Fruit fly (Drosophila melanogaster) whole organism, embryonic: ENCODE results near the gene srp.

Experiments
- BEAF-32 ChIP-seq: fragments of 200-800 bp; sonication (Bioruptor generic); optimal IDR thresholded peaks from 3 replicates; lab custom pipeline; 2017; ENCODE audit warnings: missing biosample characterization, missing genetic modification characterization, mild to moderate bottlenecking, moderate library complexity, missing genetic modification reagents
- CG11504 ChIP-seq: fragments of 200-800 bp; sonication (Bioruptor generic); optimal IDR thresholded peaks from 3 replicates; lab custom pipeline; 2019; ENCODE audit warnings: missing biosample characterization, mild to moderate bottlenecking, missing genetic modification characterization, moderate library complexity
- CG11723 ChIP-seq: fragments of 200-800 bp; sonication (Bioruptor generic); optimal IDR thresholded peaks from 2 replicates; lab custom pipeline; 2017; ENCODE audit warnings: missing biosample characterization, mild to moderate bottlenecking, missing genetic modification characterization
- CG15073 ChIP-seq: fragments of 200-800 bp; sonication (Bioruptor generic); optimal IDR thresholded peaks from 2 replicates; lab custom pipeline; 2016; ENCODE audit warnings: missing biosample characterization, missing genetic modification characterization
- CG1647 ChIP-seq: fragments of 200-800 bp; sonication (Bioruptor generic); optimal IDR thresholded peaks from 3 replicates; lab custom pipeline; 2016; ENCODE audit warnings: missing biosample characterization, missing genetic modification characterization
- CG17802 ChIP-seq: fragments of 200-800 bp; sonication (Bioruptor generic); optimal IDR thresholded peaks from 2 replicates; lab custom pipeline; 2018; ENCODE audit warnings: missing biosample characterization, mild to moderate bottlenecking, missing genetic modification characterization, moderate library complexity
- CG1832 ChIP-seq: fragments of 200-800 bp; sonication (Bioruptor generic); optimal IDR thresholded peaks from 2 replicates; lab custom pipeline; 2017; ENCODE audit warnings: missing biosample characterization, mild to moderate bottlenecking, missing genetic modification characterization, inconsistent platforms
- CG18476 ChIP-seq: fragments of 200-800 bp; sonication (Bioruptor generic); optimal IDR thresholded peaks from 2 replicates; lab custom pipeline; 2016; ENCODE audit warnings: missing biosample characterization, mild to moderate bottlenecking, missing genetic modification characterization
- CG30020 ChIP-seq: fragments of 200-800 bp; optimal IDR thresholded peaks from 2 replicates; lab custom pipeline; 2019; ENCODE audit warnings: missing biosample characterization, mild to moderate bottlenecking, missing genetic modification characterization, moderate library complexity
- CG3407 ChIP-seq: fragments of 200-800 bp; sonication (Bioruptor generic); optimal IDR thresholded peaks from 2 replicates; lab custom pipeline; 2018; ENCODE audit warnings: missing biosample characterization, mild to moderate bottlenecking, missing genetic modification characterization
- CG34422 ChIP-seq: fragments of 200-800 bp; sonication (Bioruptor generic); IDR thresholded peaks from 3 replicates; pipeline ENCODE4 v1.3.6; 2022; ENCODE audit warnings: missing biosample characterization, missing genetic modification characterization
- CG3726 ChIP-seq: fragments of 200-800 bp; sonication (Bioruptor generic); IDR thresholded peaks from 3 replicates; pipeline ENCODE4, ENCODE4 v1.3.6; 2022; ENCODE audit warnings: missing biosample characterization, missing genetic modification characterization
- CG4360 ChIP-seq: fragments of 200-800 bp; sonication (Bioruptor generic); IDR thresholded peaks from 2 replicates; pipeline ENCODE4 v1.3.6; 2022; ENCODE audit warnings: missing biosample characterization, missing genetic modification characterization
- CG5245 ChIP-seq: fragments of 200-800 bp; sonication (Bioruptor generic); optimal IDR thresholded peaks from 3 replicates; lab custom pipeline; 2016; ENCODE audit warnings: missing biosample characterization, missing genetic modification characterization
- CG6654 ChIP-seq: fragments of 200-800 bp; sonication (Bioruptor generic); optimal IDR thresholded peaks from 2 replicates; lab custom pipeline; 2017; ENCODE audit warnings: missing biosample characterization, mild to moderate bottlenecking, missing genetic modification characterization
- CG8089 ChIP-seq: fragments of 200-800 bp; sonication (Bioruptor generic); optimal IDR thresholded peaks from 3 replicates; lab custom pipeline; 2016; ENCODE audit warnings: missing biosample characterization, missing genetic modification characterization
- CG9797 ChIP-seq: fragments of 200-800 bp; sonication (Bioruptor generic); optimal IDR thresholded peaks from 3 replicates; lab custom pipeline; 2018; ENCODE audit warnings: missing biosample characterization, mild to moderate bottlenecking, missing genetic modification characterization
- CoRest ChIP-seq: fragments of 200-800 bp; sonication (Bioruptor generic); optimal IDR thresholded peaks from 3 replicates; lab custom pipeline; 2018; ENCODE audit warnings: missing biosample characterization, mild to moderate bottlenecking, missing genetic modification characterization, moderate library complexity
- Dp ChIP-seq: fragments of 200-800 bp; sonication (Bioruptor generic); optimal IDR thresholded peaks from 2 replicates; lab custom pipeline; 2018; ENCODE audit warnings: missing biosample characterization, mild to moderate bottlenecking, missing genetic modification characterization, moderate library complexity
- Elba2 ChIP-seq: fragments of 200-800 bp; sonication (Bioruptor generic); optimal IDR thresholded peaks from 3 replicates; lab custom pipeline; 2016; ENCODE audit warnings: missing biosample characterization, missing genetic modification characterization
- HmgZ ChIP-seq: fragments of 200-800 bp; sonication (Bioruptor generic); optimal IDR thresholded peaks from 2 replicates; lab custom pipeline; 2018; ENCODE audit warnings: missing biosample characterization, mild to moderate bottlenecking, missing genetic modification characterization
- Hmx ChIP-seq: fragments of 200-800 bp; sonication (Bioruptor generic); optimal IDR thresholded peaks from 2 replicates; lab custom pipeline; 2016; ENCODE audit warnings: missing biosample characterization, missing genetic modification characterization
- Hr3 ChIP-seq: fragments of 200-800 bp; sonication (Bioruptor generic); optimal IDR thresholded peaks from 3 replicates; lab custom pipeline; 2016; ENCODE audit warnings: missing biosample characterization, missing genetic modification characterization
- Lhr ChIP-seq: fragments of 200-800 bp; sonication (Bioruptor generic); optimal IDR thresholded peaks from 3 replicates; lab custom pipeline; 2017; ENCODE audit warnings: mild to moderate bottlenecking, missing biosample characterization, missing genetic modification reagents, missing genetic modification characterization
- Lpt ChIP-seq: fragments of >200 bp; optimal IDR thresholded peaks from 2 replicates; lab custom pipeline; 2018; ENCODE audit warnings: missing biosample characterization, missing genetic modification characterization
- Mes4 ChIP-seq: fragments of 200-800 bp; sonication (Bioruptor generic); optimal IDR thresholded peaks from 2 replicates; lab custom pipeline; 2016; ENCODE audit warnings: missing biosample characterization, missing genetic modification characterization
- Nf-YA ChIP-seq: fragments of 200-800 bp; sonication (Bioruptor generic); IDR thresholded peaks from 2 replicates; pipeline ENCODE4 v1.3.6; 2022; ENCODE audit warnings: missing biosample characterization, missing genetic modification characterization
- Nf-YB ChIP-seq: fragments of 200-800 bp; sonication (Bioruptor generic); optimal IDR thresholded peaks from 3 replicates; lab custom pipeline; 2019; ENCODE audit warnings: missing biosample characterization, mild to moderate bottlenecking, missing genetic modification characterization, moderate library complexity
- Oaz ChIP-seq: fragments of 200-800 bp; sonication (Bioruptor generic); IDR thresholded peaks from 2 replicates; pipeline ENCODE4 v1.3.6; 2022; ENCODE audit warnings: missing biosample characterization, missing genetic modification characterization
- Ptx1 ChIP-seq: fragments of 200-800 bp; sonication (Bioruptor generic); IDR thresholded peaks from 2 replicates; pipeline ENCODE4 v1.3.6; 2022; ENCODE audit warnings: missing biosample characterization, missing genetic modification characterization
- Ravus ChIP-seq: fragments of 200-800 bp; sonication (Bioruptor generic); IDR thresholded peaks from 2 replicates; pipeline ENCODE4 v1.3.6; 2022; ENCODE audit warnings: missing biosample characterization, missing genetic modification characterization
- Sry-β ChIP-seq: fragments of 200-800 bp; sonication (Bioruptor generic); optimal IDR thresholded peaks from 2 replicates; lab custom pipeline; 2018; ENCODE audit warnings: missing biosample characterization, mild to moderate bottlenecking, missing genetic modification characterization, moderate library complexity
- amos ChIP-seq: fragments of 200-800 bp; sonication (Bioruptor generic); IDR thresholded peaks from 2 replicates; pipeline ENCODE4 v1.3.6; 2022; ENCODE audit warnings: missing biosample characterization, missing genetic modification characterization; ENCODE audit not compliant: partially characterized antibody
- ase ChIP-seq: fragments of 200-800 bp; sonication (Bioruptor generic); IDR thresholded peaks from 3 replicates; pipeline ENCODE4 v1.3.6; 2022; ENCODE audit warnings: missing biosample characterization, missing genetic modification characterization
- bigmax ChIP-seq: fragments of 200-800 bp; sonication (Bioruptor generic); optimal IDR thresholded peaks from 2 replicates; lab custom pipeline; 2018; ENCODE audit warnings: missing biosample characterization, mild to moderate bottlenecking, missing genetic modification characterization
- crol ChIP-seq: fragments of 200-800 bp; sonication (Bioruptor generic); IDR thresholded peaks from 2 replicates; pipeline ENCODE4 v1.3.6; 2022; ENCODE audit warnings: missing biosample characterization, missing genetic modification characterization
- cwo ChIP-seq: fragments of 200-800 bp; sonication (Bioruptor generic); optimal IDR thresholded peaks from 3 replicates; lab custom pipeline; 2017; ENCODE audit warnings: missing biosample characterization, missing genetic modification characterization, mild to moderate bottlenecking, moderate library complexity, missing genetic modification reagents
- dpn ChIP-seq, 2 experiments: fragments of 200-800 bp; sonication (Bioruptor generic); optimal IDR thresholded peaks; 3 replicates each; lab custom pipeline; 2016; ENCODE audit warnings: missing biosample characterization in 2 of 2, missing genetic modification characterization in 2 of 2
- kay ChIP-seq: fragments of 200-800 bp; sonication (Bioruptor generic); optimal IDR thresholded peaks from 2 replicates; lab custom pipeline; 2016; ENCODE audit warnings: missing biosample characterization, missing genetic modification characterization
- ken ChIP-seq: fragments of 200-800 bp; sonication (Bioruptor generic); IDR thresholded peaks from 3 replicates; pipeline ENCODE4 v1.3.6; 2022; ENCODE audit warnings: missing biosample characterization, missing genetic modification characterization
- knrl ChIP-seq: fragments of 200-800 bp; sonication (Bioruptor generic); IDR thresholded peaks from 3 replicates; pipeline ENCODE4 v1.3.6; 2022; ENCODE audit warnings: missing biosample characterization, missing genetic modification characterization; ENCODE audit not compliant: partially characterized antibody
- lab ChIP-seq: fragments of 200-800 bp; sonication (Bioruptor generic); optimal IDR thresholded peaks from 3 replicates; lab custom pipeline; 2017; ENCODE audit warnings: missing biosample characterization, missing genetic modification characterization, mild to moderate bottlenecking, moderate library complexity, missing genetic modification reagents
- luna ChIP-seq: fragments of 200-800 bp; sonication (Bioruptor generic); optimal IDR thresholded peaks from 2 replicates; lab custom pipeline; 2016; ENCODE audit warnings: missing biosample characterization, missing genetic modification characterization
- maf-S ChIP-seq: fragments of 200-800 bp; sonication (Bioruptor generic); optimal IDR thresholded peaks from 2 replicates; lab custom pipeline; 2016; ENCODE audit warnings: missing biosample characterization, missing genetic modification characterization
- sens ChIP-seq: fragments of 200-800 bp; sonication (Bioruptor generic); peaks from one replicate; lab custom pipeline; 2016; ENCODE audit warnings: missing biosample characterization, missing genetic modification characterization
- tap ChIP-seq: fragments of 200-800 bp; optimal IDR thresholded peaks from 3 replicates; lab custom pipeline; 2019; ENCODE audit warnings: missing biosample characterization, mild to moderate bottlenecking, missing genetic modification characterization, moderate library complexity
- trh ChIP-seq: fragments of 200-800 bp; sonication (Bioruptor generic); optimal IDR thresholded peaks from 2 replicates; lab custom pipeline; 2016; ENCODE audit warnings: missing biosample characterization, missing genetic modification characterization
- ttk ChIP-seq: fragments of 200-800 bp; sonication (Bioruptor generic); IDR thresholded peaks from 2 replicates; pipeline ENCODE4 v2.1.2; 2022; ENCODE audit warnings: missing biosample characterization, missing genetic modification characterization
- vvl ChIP-seq: fragments of 200-800 bp; sonication (Bioruptor generic); IDR thresholded peaks from 2 replicates; pipeline ENCODE4 v1.3.6; 2022; ENCODE audit warnings: missing biosample characterization, missing genetic modification characterization

Gene srp

DNA sequence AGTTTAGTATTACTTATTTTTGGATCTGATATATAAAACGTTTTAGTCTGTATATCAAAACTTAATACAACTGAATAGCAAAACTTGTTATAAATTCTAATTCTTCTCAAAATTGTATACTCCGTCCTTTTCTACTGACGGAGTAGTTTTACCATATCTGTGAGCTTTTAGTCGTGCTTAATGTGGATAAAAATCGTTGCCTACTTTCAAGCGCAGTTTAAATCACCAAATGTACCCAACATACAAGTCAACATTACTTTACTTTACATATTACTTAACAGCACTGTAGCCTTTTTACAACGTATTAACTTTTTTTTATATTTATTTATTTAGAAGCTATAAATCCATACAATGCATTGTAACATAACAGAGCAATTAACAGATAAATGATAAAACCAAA lies 55.0 kb downstream of the srp start (continued):
- peak; percentile 29 for TF ChIP-seq vvl (GFP tag; lab: Robert Waterston, UW)
- no peak for TF ChIP-seq CG5245 (GFP tag; lab: Kevin White, UChicago)
- no peak for TF ChIP-seq CG9797 (GFP tag; lab: Kevin White, UChicago)
- no peak for TF ChIP-seq CG11504 (tag; lab: Kevin White, UChicago)
- no peak for TF ChIP-seq Ptx1 (GFP tag; lab: Robert Waterston, UW)
- no peak for TF ChIP-seq CG34422 (GFP tag; lab: Robert Waterston, UW)
- TF ChIP-seq Oaz (GFP tag; lab: Robert Waterston, UW), result no peak
- no peak for TF ChIP-seq CG1647 (GFP tag; lab: Kevin White, UChicago)
- no peak for TF ChIP-seq CG3726 (GFP tag; lab: Robert Waterston, UW)
- TF ChIP-seq Lhr (GFP tag; lab: Kevin White, UChicago), result peak; percentile 22
- TF ChIP-seq CG1832 (GFP tag; lab: Kevin White, UChicago), result peak; percentile 35
- TF ChIP-seq Elba2, result no peak
- TF ChIP-seq ttk (GFP tag; lab: Robert Waterston, UW), result no peak
- TF ChIP-seq CoRest (tag; lab: Kevin White, UChicago), result peak; percentile 33
- TF ChIP-seq Ravus (GFP tag; lab: Robert Waterston, UW), result no peak
- TF ChIP-seq Dp (GFP tag; lab: Kevin White, UChicago), result peak; percentile 9
- TF ChIP-seq amos, result peak; percentile 61
- TF ChIP-seq HmgZ (tag; lab: Kevin White, UChicago), result peak; percentile 68
- TF ChIP-seq, all 482 proteins: peak for 18

DNA sequence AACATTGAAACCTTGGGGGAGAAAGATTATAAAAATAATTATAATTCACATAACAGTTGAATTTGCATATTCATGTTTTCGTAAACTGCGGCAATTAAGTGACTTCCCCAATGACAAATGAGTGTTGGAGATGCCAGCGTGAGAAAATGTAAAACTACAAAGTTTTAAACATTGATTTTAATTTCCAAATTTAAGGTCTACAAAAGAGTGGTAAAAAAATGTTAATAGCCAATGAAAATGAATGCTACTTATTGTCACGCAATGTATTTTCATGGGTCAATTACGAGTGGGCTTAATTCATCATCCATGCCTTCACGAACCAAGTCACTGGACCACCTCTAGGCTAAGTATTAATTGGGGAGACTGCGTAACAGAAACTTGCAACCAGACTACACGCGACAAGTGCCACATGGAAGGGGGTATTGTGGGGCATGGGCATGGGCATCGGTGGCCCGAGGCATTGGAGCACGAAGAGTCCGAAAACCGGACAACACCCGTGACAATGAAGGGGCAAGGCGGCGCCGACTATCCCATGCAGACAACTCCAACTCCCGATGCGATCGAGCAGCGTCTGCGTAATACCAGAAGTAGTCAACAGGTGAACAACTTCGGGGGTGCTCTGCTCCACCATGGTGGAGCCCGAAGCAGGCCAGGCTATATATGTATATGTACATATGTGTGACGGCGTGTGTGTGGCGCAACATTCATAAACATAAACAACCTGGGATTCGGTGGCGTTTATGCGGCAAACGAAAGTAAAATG lies 56.4 kb downstream of the srp start:
- no peak for TF ChIP-seq ken (GFP tag; lab: Robert Waterston, UW)
- no peak for TF ChIP-seq CG4360 (GFP tag; lab: Robert Waterston, UW)
- TF ChIP-seq CG6654, result no peak
- no peak for TF ChIP-seq cwo
- TF ChIP-seq ase (GFP tag; lab: Robert Waterston, UW), result no peak
- TF ChIP-seq CG11723 (GFP tag; lab: Kevin White, UChicago), result no peak
- TF ChIP-seq dpn (GFP tag; optimal IDR thresholded peaks at IDR 0.05; lab: Kevin White, UChicago), result no peak
- no peak for TF ChIP-seq CG30020 (tag; lab: Kevin White, UChicago)
- TF ChIP-seq Hmx (GFP tag; lab: Kevin White, UChicago), result no peak
- no peak for TF ChIP-seq lab
- TF ChIP-seq kay (GFP tag; lab: Kevin White, UChicago), result no peak
- no peak for TF ChIP-seq bigmax (GFP tag; lab: Kevin White, UChicago)
- no peak for TF ChIP-seq Hr3 (GFP tag; lab: Kevin White, UChicago)
- peak; percentile 3 for TF ChIP-seq Sry-β (GFP tag; lab: Kevin White, UChicago)
- no peak for TF ChIP-seq CG18476 (GFP tag; lab: Kevin White, UChicago)
- no peak for TF ChIP-seq luna (GFP tag; lab: Kevin White, UChicago)
- TF ChIP-seq Mes4, result no peak
- no peak for TF ChIP-seq Lpt (GFP tag; lab: Kevin White, UChicago)
- TF ChIP-seq Nf-YB (GFP tag; lab: Kevin White, UChicago), result no peak
- no peak for TF ChIP-seq tap
- TF ChIP-seq CG8089, result no peak
- TF ChIP-seq knrl, result peak; percentile 29; the same call in 1 of the 3 replicates
- TF ChIP-seq CG17802 (tag; lab: Kevin White, UChicago), result no peak
- no peak for TF ChIP-seq CG3407 (GFP tag; lab: Kevin White, UChicago)
- TF ChIP-seq Elba2, result no peak
- no peak for TF ChIP-seq Nf-YA
- peak; percentile 25 for TF ChIP-seq BEAF-32
- TF ChIP-seq sens (GFP tag; lab: Kevin White, UChicago), result peak; percentile 72
- no peak for TF ChIP-seq CG15073 (GFP tag; lab: Kevin White, UChicago)
- no peak for TF ChIP-seq CG5245 (GFP tag; lab: Kevin White, UChicago)
- no peak for TF ChIP-seq maf-S (GFP tag; lab: Kevin White, UChicago)
- TF ChIP-seq trh (GFP tag; lab: Kevin White, UChicago), result no peak
- peak; percentile 22; the same call in 1 of the 2 replicates for TF ChIP-seq crol (GFP tag; lab: Robert Waterston, UW)
